Fruit fly (Drosophila melanogaster): ENCODE measurements around the gene CG13875.
A peak's percentile ranks its signal among the peaks of the same experiment; 100 is the strongest.

Gene CG13875

DNA sequence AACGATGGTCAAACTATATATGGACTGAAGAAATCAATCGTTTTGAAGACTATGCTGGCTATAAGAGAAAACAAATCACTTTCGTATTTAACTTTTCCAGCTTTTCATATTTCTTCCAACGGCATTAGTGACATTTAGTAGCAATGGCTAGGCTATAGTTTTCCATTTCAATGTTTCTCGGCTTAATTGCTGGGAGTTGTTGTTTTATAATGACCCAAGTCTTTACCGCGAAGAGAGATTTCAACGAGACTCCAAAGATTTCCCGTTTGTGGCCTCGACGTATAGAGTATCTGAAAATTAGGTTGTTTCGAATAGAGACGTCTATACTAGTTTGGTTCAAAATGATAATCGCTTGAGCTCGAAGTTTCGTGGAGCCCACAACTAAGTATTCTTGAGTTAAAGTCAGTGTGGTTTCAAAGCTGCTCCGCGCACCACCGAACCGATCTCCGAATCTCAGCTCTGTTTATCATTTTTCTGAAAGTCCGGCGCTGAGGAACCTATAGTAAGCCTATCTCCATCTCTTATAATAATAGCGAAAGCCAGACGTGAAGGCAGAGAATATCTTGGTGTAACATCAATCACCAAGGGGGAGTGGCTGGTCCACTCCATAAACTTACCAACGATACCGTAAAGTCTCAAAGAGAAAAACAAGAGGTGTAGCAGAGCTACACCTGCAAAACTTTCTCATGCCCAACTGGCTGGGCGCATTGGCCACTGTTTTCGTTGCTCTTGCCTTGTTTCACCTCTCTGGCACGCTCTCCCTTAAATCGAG, at the start of gene CG13875:
Gene CG13875, plus strand, starts transcription at position 434 of the 772 bp plus-strand sequence.
- TF ChIP-seq CTCF (optimal IDR thresholded peaks at IDR 0.05), result no peak
- no peak for TF ChIP-seq CG8478 (optimal IDR thresholded peaks at IDR 0.05)

DNA sequence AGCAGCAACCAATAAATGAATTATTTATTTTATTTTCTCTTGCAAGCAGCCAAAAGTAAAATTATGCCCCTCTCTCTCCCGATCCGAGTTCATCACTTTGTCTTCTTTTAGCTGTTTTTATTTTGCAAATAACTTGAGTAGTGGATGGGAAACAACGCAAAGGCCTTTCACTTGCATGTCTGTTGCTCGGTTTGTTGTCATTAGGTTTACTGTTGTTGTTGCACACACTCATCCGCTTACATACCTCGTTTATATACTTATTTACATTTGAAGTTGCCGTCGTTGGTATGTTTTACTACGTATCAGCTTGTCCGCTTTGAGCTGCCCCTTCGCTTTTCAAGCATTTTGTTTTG, 48.9 kb upstream of the CG13875 start:
- TF ChIP-seq CTCF (optimal IDR thresholded peaks at IDR 0.05), result no peak
- no peak for TF ChIP-seq CG8478 (optimal IDR thresholded peaks at IDR 0.05)

DNA sequence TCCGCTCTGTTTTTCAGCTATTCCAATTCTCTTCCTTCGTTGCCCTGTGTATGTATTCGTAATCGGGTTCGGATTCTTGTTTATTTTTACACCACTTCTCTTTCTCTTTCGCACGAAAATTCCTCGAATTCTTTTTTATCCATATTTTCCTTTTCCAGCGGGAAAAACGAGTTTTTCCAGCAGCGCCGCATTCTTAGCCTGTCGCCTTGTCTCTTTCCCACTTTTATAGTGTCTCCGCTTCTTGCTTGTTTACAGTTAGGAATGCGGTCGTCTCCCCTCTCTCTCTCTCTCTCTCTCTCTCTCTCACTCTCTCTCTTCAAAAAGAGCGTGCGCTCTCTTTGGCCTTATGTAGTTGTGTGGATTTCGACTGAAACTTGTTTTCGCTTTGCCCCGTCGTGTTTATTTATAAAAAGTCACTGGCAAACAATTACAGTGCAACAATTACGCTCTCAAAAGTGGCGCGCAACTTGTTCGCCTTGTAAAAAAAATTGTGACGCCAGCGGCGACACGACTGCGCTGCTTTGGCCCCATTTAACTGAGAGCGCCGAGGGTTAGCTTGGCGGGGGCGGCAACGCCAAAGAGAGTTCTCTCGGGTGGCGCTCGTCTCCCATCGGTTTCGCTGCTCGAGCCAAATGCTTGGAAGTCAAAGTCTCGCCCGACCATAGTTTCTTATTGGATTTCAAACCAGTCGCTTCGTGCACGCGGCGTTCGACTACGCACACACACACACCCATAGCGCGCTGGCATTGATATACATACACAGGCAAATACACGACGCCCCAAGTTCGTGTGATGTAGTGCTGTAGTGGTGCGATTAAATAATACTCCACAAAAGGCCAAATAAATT, 48.3 kb upstream of the CG13875 start:
- TF ChIP-seq CTCF (optimal IDR thresholded peaks at IDR 0.05) (no peak), CG8478 (optimal IDR thresholded peaks at IDR 0.05) (no peak)

DNA sequence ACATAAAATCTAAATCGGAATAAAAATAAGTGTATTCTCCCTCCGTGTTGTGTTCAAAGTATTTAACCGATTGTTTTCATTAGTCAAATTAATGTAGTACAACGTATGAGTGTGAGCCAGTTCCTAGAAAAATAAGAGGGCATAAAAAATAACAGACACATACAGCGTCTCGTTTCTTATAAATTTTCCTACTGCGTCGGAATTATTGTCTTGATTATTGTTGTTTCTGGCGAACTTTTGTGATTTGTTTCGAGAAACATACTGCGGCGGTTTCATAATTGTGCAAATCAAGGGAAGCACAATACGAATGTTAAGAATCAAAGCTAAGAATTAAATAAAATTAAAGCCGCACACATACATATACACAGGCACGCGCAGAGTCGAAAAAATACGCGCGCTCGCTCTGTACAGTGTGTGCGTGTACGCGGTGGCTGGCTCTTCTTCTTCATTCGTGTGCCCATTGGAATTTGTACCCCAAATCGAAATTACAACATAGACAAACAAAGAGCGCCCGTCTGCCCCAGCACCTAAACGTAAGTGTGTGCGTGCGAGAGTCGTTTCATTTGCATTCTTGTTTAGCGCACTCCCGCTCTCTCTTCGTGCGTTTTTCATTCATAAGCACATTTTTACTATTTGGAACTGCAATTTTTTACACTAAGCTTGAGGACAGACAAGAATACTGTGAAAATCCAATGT, 47.6 kb upstream of the CG13875 start:
- TF ChIP-seq CTCF (optimal IDR thresholded peaks at IDR 0.05) (no peak), CG8478 (optimal IDR thresholded peaks at IDR 0.05) (no peak)

DNA sequence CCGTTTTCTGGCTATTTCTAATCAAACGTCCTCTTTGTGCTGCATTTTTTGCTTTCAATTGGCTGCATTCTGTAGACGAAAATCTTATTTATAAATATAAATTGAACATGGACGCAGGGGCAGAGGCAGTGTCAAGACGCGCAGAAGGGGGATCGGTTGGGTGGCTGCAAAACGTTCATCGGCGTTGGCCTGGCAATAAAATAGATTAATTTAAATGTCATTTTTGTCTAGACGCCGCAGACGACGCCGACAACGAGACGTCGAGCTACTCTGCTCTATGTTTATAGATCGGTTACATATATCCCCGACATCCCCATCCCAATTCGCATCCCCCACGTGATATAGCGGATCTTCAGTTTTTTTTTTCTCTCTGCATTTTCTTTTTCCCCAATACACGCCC, 46.3 kb upstream of the CG13875 start:
- no peak for TF ChIP-seq CG8478 (optimal IDR thresholded peaks at IDR 0.05)
- no peak for TF ChIP-seq CTCF (optimal IDR thresholded peaks at IDR 0.05)

DNA sequence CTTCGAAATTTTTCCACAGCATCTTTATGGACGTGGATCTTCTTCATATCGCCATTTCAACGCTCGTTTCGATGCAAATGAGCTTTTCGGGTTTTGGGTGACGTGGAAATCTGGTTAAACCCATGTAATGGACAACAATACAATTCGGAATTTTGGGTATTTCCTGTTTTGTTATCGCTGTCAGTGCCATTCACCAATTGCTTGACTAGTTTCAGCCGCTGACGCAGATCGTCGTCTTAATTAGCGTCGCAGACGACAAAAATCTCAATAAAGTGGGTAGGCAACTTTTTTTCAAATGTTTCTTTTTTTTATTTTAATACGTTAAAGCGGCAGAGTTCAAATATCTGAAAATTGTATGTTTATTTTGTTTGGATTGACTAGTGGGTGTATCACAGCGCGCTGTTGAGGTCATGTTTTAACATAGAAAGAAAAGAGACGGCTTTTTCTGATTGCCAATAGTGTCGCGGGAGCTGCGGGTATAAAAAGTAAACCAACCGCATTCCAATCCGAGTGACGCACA, 45.9 kb upstream of the CG13875 start:
- TF ChIP-seq CTCF (optimal IDR thresholded peaks at IDR 0.05) (no peak), CG8478 (optimal IDR thresholded peaks at IDR 0.05) (no peak)

DNA sequence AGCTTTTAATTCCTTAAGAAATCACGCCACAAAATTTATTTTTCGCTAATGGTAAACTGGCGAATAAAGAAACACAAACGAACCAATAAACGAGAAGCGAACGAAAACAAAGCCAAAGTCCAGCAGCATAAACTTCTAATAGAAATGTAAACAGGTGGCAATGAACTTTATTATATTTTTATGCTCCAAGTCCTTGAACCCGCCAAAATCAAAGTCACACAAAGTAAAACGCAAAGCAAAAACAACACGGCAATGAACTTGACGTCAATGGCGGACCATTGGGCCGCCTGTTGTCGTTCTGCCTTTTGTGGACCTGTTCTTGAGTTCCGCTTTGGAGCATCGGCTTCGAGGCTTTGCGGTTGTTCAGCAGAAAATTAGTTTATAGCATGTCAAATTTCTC, 44.9 kb upstream of the CG13875 start:
- TF ChIP-seq CTCF (optimal IDR thresholded peaks at IDR 0.05) (no peak), CG8478 (optimal IDR thresholded peaks at IDR 0.05) (no peak)

DNA sequence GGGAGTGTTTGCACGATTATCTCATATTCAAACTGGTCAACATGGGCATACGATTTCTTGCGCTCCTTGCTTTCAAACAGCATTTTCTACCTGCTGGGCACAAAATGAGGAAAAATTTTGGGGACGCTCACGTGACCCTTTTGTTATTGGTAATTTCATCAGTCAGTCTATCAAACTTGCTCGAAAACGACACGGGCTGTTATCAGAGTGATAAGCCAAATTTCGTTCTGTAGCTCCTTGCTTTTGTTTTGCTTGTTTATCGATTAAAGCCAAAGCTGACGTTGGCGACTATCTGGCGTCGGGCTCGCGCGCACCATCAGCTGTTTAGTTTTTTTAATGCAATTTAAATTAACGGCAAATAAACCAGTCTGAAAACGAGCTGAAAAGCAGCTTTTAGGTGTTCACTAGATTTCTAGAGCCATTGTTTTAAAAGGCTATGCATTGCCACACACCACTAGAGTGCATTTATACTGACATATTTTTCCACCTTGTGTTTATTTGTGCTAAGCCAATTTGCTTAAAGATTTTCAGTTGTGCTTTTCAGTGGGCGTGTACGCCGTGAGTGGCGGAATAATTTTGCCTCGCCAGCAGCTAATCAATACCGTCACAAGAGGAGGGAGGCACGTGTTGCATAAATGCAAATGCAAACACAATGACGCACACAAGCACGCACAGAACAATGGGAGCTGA, 43.0 kb upstream of the CG13875 start:
- no peak for TF ChIP-seq CG8478 (optimal IDR thresholded peaks at IDR 0.05)
- TF ChIP-seq CTCF (optimal IDR thresholded peaks at IDR 0.05), result no peak

DNA sequence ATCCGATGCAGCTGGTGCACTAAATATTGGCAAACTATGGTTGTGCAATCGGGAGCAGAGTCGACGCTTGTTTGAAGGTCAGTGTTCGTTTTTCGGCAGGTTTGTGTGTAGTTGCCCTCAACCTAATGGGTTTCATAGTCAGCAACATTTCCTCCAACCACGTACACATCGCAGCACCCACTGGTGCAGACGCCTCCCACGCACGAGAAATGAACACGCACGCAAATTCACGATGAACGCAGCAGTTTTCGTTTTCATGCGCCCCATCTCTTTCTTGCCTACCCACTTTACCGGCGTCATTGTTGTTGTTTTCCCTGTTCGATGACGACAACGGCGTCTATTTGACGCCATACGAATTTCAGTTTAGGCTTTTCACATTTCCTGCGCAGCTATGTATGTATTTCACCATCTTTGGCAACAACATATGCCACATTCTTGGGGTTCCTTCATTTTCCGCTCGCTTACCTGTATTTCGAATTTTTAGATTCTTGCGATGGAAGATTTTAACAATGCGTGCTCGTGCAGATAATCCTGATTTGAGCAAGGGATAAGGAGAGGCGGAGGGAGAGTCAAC, 42.0 kb upstream of the CG13875 start:
- no peak for TF ChIP-seq CG8478 (optimal IDR thresholded peaks at IDR 0.05)
- TF ChIP-seq CTCF (optimal IDR thresholded peaks at IDR 0.05), result no peak

DNA sequence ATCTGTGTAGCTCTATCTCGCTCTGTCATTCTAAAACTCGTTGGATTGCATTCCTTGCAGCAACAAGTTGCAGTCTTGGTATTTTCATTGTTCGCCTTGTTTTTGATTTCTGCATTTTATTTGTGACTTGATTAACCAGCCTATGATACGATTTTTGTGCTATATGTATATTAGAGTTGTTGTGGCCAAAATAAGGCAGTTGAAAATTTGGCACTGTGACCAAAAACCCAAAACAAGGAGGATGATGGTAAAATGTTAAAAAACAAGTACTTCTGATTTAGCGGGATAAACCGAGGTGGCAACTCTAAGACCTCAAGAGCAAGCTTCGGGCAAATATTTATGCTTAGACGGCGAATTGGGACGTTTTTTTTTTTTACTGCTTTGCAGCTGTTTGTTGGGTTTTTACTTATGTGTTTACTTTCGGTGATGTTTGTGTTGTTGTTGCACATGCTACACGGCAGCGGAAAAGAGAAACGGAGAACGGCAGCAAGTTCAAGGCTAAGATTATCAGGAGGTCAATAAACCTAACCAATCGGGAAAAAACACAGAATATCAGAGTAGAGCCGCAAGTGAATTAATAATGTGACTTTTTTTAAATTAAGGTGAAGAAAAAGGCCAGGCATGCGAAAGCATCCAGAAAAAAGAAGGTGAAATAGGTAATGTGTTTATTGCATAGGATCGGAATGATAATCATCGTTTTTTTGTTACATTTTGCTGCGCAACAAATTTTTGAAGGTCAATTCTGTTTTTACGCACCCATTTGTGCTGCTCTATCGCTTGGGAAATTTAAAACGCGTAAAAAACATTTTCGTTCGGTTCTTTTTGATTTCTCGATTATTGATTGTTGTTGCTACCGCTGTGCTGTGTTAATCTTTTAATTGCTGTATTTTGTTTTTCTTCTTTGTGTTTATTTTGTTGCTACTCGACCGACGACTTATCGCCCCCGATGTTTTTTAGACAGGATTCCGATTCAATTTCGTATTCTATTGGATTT, 39.9 kb upstream of the CG13875 start:
- no peak for TF ChIP-seq CTCF (optimal IDR thresholded peaks at IDR 0.05)
- TF ChIP-seq CG8478 (optimal IDR thresholded peaks at IDR 0.05), result no peak

DNA sequence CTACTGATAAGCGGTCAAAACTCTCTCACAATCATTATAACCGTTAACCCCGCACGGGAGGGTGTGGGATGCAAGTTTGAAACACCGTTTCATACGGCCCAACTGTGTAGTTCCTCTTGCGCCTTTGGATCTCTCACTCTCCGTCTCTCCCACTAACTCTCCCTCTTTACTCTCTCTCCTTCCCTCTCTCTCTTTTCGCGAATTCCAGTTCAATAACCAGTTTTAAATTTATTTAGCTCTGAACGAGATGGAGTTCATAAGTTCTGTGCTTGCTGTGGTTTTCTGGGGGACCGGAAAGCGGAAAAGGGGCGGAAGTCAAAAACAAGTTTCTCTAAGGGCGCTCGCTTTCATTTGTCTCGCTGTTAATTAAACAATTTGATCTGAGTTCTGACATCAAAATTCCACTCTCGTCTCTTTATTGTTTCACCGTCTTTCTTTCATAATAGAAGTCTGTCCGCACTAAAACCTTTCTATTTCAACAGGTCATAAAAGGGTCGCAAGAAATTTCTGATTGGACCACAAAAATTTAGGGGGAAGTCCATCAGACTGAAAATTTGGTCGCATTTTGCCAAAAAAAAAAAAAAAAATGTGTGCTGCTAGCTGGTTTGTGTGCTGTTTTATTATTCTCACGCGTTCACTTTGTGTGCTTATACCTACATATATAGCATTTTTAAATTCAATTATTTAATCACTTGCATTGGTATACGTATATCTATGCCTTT, 38.7 kb upstream of the CG13875 start:
- no peak for TF ChIP-seq CG8478 (optimal IDR thresholded peaks at IDR 0.05)
- no peak for TF ChIP-seq CTCF (optimal IDR thresholded peaks at IDR 0.05)

DNA sequence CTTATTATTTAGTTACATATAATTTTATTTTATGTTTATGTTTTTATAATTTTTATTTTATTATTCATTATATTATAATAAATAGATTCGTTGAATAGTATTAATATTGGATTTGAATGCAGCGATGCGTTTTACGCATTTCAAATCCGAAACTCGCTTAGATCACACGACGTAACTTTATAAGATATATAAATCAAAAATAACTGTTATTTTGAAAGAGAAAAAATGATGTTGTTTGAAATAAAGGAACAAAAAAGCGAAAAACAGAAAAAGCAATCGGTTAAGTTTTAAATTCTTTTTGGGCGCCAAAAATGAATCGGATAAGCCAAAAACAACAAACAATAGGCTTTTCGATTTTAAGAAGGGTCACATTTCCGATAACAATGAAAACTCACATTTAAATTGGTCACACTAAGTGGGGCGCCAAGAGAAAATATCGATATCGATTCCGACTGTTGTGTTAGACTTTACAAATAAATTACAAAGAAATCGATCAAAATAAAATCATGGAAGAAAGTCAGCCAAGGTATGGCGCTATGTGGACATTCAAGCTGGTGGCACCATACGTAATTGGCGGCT, 33.6 kb upstream of the CG13875 start, which contains the start of gene CG6845:
Gene CG6845, plus strand, starts transcription at position 436 of the 579 bp plus-strand sequence.
- TF ChIP-seq CG8478 (optimal IDR thresholded peaks at IDR 0.05) (no peak), CTCF (optimal IDR thresholded peaks at IDR 0.05) (peak in 1 of 2 experiments; percentile 17)
